Worm (Caenorhabditis elegans): Measurements from ENCODE around the gene R04D3.2.

- TF ChIP-seq dao-5 (tag; optimal IDR thresholded peaks at IDR 0.05) (no peak), him-1 (tag; optimal IDR thresholded peaks at IDR 0.05) (no peak)
Observed at ce11 chrX:13251914-13252434, 34.5 kb downstream of the R04D3.2 start, which contains the start of gene nhr-32.
